Fruit fly (Drosophila melanogaster) whole organism, wandering third instar larva: ENCODE results near the gene CRIF.

Source experiments
- CG32264 ChIP-seq: fragments of 200-800 bp; sonication (Bioruptor generic); optimal IDR thresholded peaks from 2 replicates; lab custom pipeline; 2016; ENCODE audit warnings: missing biosample characterization, missing genetic modification characterization
- Hr78 ChIP-seq: fragments of >200 bp; optimal IDR thresholded peaks from 2 replicates; lab custom pipeline; 2017; ENCODE audit warnings: missing biosample characterization, missing genetic modification characterization
- foxo ChIP-seq, 2 experiments: fragments of 200-800 bp; sonication (Bioruptor generic); optimal IDR thresholded peaks; 2 replicates in 1 of 2; 3 replicates in 1 of 2; lab custom pipeline; 2016 to 2017; ENCODE audit warnings: missing biosample characterization in 2 of 2, missing genetic modification characterization in 2 of 2
- pan ChIP-seq: fragments of >200 bp; optimal IDR thresholded peaks from 2 replicates; lab custom pipeline; 2017

DNA sequence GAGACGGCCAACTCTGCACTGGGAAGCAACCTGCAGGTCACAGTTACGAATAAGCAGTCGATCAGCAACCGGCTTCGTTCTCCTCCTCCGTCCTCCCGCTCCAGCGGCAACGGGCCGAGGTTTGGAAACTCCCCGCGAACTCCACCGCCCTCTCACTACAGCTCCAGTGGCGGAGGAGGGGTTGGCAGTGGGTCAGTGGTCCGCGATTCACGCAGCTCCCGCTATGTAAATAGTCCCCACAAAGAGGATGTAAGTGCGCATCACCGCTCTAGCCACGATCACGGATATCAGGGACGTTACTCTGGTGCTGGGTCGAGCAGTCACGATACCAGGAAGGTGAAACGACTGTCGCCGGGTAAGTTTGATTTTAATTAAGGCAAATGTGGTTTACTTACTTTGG, 50.4 kb downstream of the CRIF start:
- TF ChIP-seq foxo (GFP tag; optimal IDR thresholded peaks at IDR 0.05; lab: Kevin White, UChicago) (no peak), Hr78 (GFP tag; lab: Kevin White, UChicago) (no peak), CG32264 (GFP tag; lab: Kevin White, UChicago) (no peak), pan (no peak)
